Fruit fly (Drosophila melanogaster): ENCODE data around the gene Obp85a.

DNA sequence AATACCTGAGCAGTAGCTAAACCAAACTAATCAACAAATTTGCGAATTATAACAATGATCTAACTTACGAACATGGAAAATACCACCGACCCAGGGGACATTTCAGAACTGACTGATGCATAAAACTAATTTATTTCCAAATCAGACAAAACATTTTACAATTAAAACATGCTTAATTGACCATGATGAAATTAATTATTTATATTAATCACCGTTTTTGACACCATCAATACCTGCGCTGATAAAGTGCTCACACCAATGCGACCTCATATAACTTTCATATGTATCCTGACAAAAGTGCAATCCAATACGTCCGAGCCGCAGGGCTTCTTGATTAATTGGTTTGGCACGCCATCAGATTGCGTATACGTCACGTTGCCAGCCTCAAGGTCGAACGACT is at the start of gene Obp85a:
- TF ChIP-seq Mnt (GFP tag; optimal IDR thresholded peaks at IDR 0.05) (no peak), CG7045 (GFP tag; optimal IDR thresholded peaks at IDR 0.05) (no peak), CG1620 (GFP tag; optimal IDR thresholded peaks at IDR 0.05) (no peak), cic (GFP tag; optimal IDR thresholded peaks at IDR 0.05) (no peak), toe (GFP tag; optimal IDR thresholded peaks at IDR 0.05) (no peak), kay (GFP tag; ENCODE audit: borderline replicate concordance) (no peak), CG11617 (GFP tag; optimal IDR thresholded peaks at IDR 0.05) (no peak), CG33017 (tag; optimal IDR thresholded peaks at IDR 0.05) (no peak), Hr96 (GFP tag; optimal IDR thresholded peaks at IDR 0.05) (no peak), CG5204 (GFP tag; optimal IDR thresholded peaks at IDR 0.05) (no peak)

All from whole organism, adult.